Worm (Caenorhabditis elegans): ENCODE results near the gene C06G1.1.
A peak's percentile ranks its signal among the peaks of the same experiment; 100 is the strongest.

The C06G1.1 gene

DNA sequence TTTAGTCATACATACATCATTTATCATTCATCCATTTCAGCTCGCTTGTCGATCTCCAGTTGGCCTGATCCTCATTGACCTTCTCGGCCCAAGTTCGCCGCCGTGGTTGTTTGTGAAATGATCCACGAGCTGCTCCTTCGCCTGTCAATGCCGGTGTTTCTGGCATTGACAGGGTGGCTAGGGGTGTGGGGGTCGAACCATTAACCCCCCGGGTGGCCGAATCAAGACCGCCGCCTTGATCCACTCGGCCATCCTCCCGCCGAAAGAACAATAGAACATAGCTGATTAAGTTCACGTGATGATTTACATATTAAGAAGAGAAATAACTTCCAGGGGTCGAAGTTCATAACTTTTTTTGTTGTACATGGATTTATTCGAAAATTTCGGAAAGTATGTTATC lies 30.7 kb upstream of the C06G1.1 start, which contains the start of gene F59C12.4 (continued):
- TF ChIP-seq flh-1 (GFP tag; optimal IDR thresholded peaks at IDR 0.05): peak; percentile 3

DNA sequence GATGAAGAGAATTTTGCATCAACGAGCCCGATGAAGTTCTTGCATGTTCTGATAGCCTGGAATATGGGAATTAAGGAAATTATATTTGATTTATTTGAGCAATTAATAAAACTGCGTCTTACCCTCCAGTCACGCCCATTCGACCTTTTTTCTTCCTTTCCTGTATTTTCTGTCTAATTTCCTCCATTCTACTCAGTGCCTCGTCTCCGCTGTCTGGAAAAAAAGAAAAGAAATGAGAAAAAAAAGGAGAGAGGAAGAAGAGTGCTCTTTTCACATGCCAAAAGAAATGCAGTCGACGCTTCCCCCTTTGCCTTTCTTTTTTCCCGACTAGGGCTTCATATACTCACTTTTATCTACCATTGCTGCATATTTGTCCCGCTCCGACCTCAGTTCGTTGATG lies 29.1 kb upstream of the C06G1.1 start:
- no peak for TF ChIP-seq ceh-39 (tag; optimal IDR thresholded peaks at IDR 0.05)
- TF ChIP-seq unc-39 (tag; optimal IDR thresholded peaks at IDR 0.05): no peak
- no peak for TF ChIP-seq ztf-11 (tag; optimal IDR thresholded peaks at IDR 0.05)
- no peak for TF ChIP-seq nhr-28 (tag; optimal IDR thresholded peaks at IDR 0.05)
- TF ChIP-seq tbx-8 (GFP tag; optimal IDR thresholded peaks at IDR 0.05): no peak
- TF ChIP-seq M03D4.4 (tag; optimal IDR thresholded peaks at IDR 0.05): no peak
- no peak for TF ChIP-seq sptf-1 (tag; optimal IDR thresholded peaks at IDR 0.05)
- no peak for TF ChIP-seq hlh-1 (tag; optimal IDR thresholded peaks at IDR 0.05)
- TF ChIP-seq lsy-2 (tag; optimal IDR thresholded peaks at IDR 0.05): no peak
- no peak for TF ChIP-seq lin-13 (tag; optimal IDR thresholded peaks at IDR 0.05)

DNA sequence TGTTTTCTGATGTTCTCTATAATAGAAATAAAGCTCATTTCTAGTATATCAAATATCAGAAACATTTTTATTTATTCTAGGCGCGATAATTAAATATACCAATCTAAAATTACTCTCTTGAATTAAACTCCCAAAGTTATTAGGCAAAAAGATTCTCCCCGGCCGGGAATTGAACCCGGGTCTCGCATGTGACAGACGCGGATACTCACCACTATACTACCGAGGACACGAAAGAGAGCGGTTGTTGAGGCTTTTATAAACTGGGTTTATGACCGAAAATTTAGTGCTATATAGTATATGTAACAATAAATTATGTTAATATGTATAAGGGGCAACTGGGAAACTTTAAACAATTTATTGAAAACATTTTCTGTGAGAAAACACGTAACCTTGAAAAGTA lies 28.6 kb upstream of the C06G1.1 start:
- peak; percentile 44 for TF ChIP-seq lin-32 (GFP tag; optimal IDR thresholded peaks at IDR 0.05)
- TF ChIP-seq mls-2 (tag; optimal IDR thresholded peaks at IDR 0.05): peak; percentile 61
- peak; percentile 68 for TF ChIP-seq bed-3 (GFP tag; optimal IDR thresholded peaks at IDR 0.05)
- TF ChIP-seq nhr-12 (tag; optimal IDR thresholded peaks at IDR 0.05): no peak
- peak; percentile 29 for TF ChIP-seq ham-2 (GFP tag; optimal IDR thresholded peaks at IDR 0.05)
- TF ChIP-seq pha-4 (tag; optimal IDR thresholded peaks at IDR 0.05): no peak
- peak; percentile 81 for TF ChIP-seq sptf-1 (tag; optimal IDR thresholded peaks at IDR 0.05)
- TF ChIP-seq unc-39 (tag; optimal IDR thresholded peaks at IDR 0.05): no peak
- peak; percentile 80 for TF ChIP-seq drap-1 (GFP tag; optimal IDR thresholded peaks at IDR 0.05)
- no peak for TF ChIP-seq unc-62 (GFP tag; optimal IDR thresholded peaks at IDR 0.05)
- no peak for TF ChIP-seq nhr-76 (tag; optimal IDR thresholded peaks at IDR 0.05)
- no peak for TF ChIP-seq nhr-2 (tag; optimal IDR thresholded peaks at IDR 0.05)
- no peak for TF ChIP-seq blmp-1 (tag; optimal IDR thresholded peaks at IDR 0.05)
- TF ChIP-seq zip-8 (tag; optimal IDR thresholded peaks at IDR 0.05): no peak
- peak; percentile 20 for TF ChIP-seq cnd-1 (tag; optimal IDR thresholded peaks at IDR 0.05)
- TF ChIP-seq ceh-83 (GFP tag; optimal IDR thresholded peaks at IDR 0.05): peak; percentile 79
- TF ChIP-seq ceh-43 (GFP tag; optimal IDR thresholded peaks at IDR 0.05): peak; percentile 72
- no peak for TF ChIP-seq ceh-39 (tag; optimal IDR thresholded peaks at IDR 0.05)
- no peak for TF ChIP-seq elt-3 (tag; optimal IDR thresholded peaks at IDR 0.05)
- no peak for TF ChIP-seq lin-13 (tag; optimal IDR thresholded peaks at IDR 0.05)
- TF ChIP-seq nhr-28 (tag; optimal IDR thresholded peaks at IDR 0.05): no peak
- TF ChIP-seq hlh-1 (tag; optimal IDR thresholded peaks at IDR 0.05): no peak
- TF ChIP-seq ces-1 (GFP tag; optimal IDR thresholded peaks at IDR 0.05): peak; percentile 38
- TF ChIP-seq elt-1 (tag; optimal IDR thresholded peaks at IDR 0.05; ENCODE audit: borderline replicate concordance, insufficient read depth): no peak
- peak; percentile 33 for TF ChIP-seq sem-2 (GFP tag; optimal IDR thresholded peaks at IDR 0.05)
- no peak for TF ChIP-seq flh-1 (GFP tag; optimal IDR thresholded peaks at IDR 0.05)
- TF ChIP-seq unc-120 (tag; optimal IDR thresholded peaks at IDR 0.05; ENCODE audit: poor library complexity, severe bottlenecking): peak; percentile 66
- no peak for TF ChIP-seq mab-5 (tag; optimal IDR thresholded peaks at IDR 0.05)
- TF ChIP-seq lsy-2 (tag; optimal IDR thresholded peaks at IDR 0.05): no peak
- TF ChIP-seq ztf-11 (tag; optimal IDR thresholded peaks at IDR 0.05): no peak
- no peak for TF ChIP-seq snpc-4 (tag; optimal IDR thresholded peaks at IDR 0.05)
- TF ChIP-seq mep-1 (tag; optimal IDR thresholded peaks at IDR 0.05): no peak
- peak; percentile 80 for TF ChIP-seq M03D4.4 (tag; optimal IDR thresholded peaks at IDR 0.05)
- TF ChIP-seq tbx-8 (GFP tag; optimal IDR thresholded peaks at IDR 0.05): peak; percentile 41
- no peak for TF ChIP-seq nhr-237 (tag; optimal IDR thresholded peaks at IDR 0.05)

DNA sequence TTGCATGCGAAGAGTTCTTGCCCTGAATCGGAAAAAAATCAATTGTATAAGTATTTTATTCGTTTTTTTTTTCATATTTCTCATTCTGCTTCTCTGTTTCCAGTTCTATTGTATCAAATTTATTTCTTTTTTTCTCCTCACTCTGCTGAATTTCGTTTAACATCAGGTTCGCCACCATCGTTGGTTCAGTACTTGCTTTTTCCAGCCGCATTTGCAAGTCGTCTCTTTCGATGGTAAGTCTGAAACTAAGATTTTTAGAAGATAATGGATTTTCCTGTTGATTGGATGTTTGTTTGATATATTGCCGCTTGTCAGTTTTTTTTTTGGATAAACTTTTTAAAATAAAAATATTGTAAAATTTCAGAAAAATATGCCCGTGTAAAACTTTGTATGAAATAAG lies 26.0 kb upstream of the C06G1.1 start:
- TF ChIP-seq ham-2 (GFP tag; optimal IDR thresholded peaks at IDR 0.05): no peak

DNA sequence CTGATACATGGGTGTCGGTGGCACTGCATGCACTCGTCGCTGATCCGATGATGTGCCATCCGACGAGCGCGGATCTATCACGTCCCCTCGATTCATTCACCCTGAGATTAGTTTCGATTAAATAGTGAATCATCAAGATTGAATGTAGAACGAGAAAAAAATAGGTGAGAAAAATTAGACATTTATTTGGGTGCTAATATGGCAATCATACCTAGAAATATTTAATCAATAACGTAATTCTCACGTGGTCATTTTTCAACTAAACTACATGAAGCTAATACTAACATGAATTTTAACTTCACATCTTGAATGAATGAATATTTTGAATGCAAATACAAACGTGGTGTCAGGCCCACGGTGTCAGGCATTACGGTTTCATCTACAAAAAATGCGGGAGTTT lies 23.7 kb upstream of the C06G1.1 start, which contains the start of gene F59C12.3:
Gene F59C12.3, minus strand, starts transcription at position 101 of the 400 bp plus-strand sequence.
- TF ChIP-seq elt-3 (tag; optimal IDR thresholded peaks at IDR 0.05) (no peak), ham-2 (GFP tag; optimal IDR thresholded peaks at IDR 0.05) (no peak), unc-62 (GFP tag; optimal IDR thresholded peaks at IDR 0.05) (no peak), elt-1 (tag; optimal IDR thresholded peaks at IDR 0.05; ENCODE audit: borderline replicate concordance, insufficient read depth) (no peak), snpc-4 (tag; optimal IDR thresholded peaks at IDR 0.05) (no peak), mab-5 (tag; optimal IDR thresholded peaks at IDR 0.05) (no peak), unc-120 (tag; optimal IDR thresholded peaks at IDR 0.05; ENCODE audit: poor library complexity, severe bottlenecking) (no peak), ztf-11 (tag; optimal IDR thresholded peaks at IDR 0.05) (no peak), flh-1 (GFP tag; optimal IDR thresholded peaks at IDR 0.05) (no peak), nhr-28 (tag; optimal IDR thresholded peaks at IDR 0.05) (no peak), M03D4.4 (tag; optimal IDR thresholded peaks at IDR 0.05) (no peak), unc-39 (tag; optimal IDR thresholded peaks at IDR 0.05) (no peak), bed-3 (GFP tag; optimal IDR thresholded peaks at IDR 0.05) (no peak), mep-1 (tag; optimal IDR thresholded peaks at IDR 0.05) (no peak), ceh-39 (tag; optimal IDR thresholded peaks at IDR 0.05) (no peak), sem-2 (GFP tag; optimal IDR thresholded peaks at IDR 0.05) (no peak), nhr-12 (tag; optimal IDR thresholded peaks at IDR 0.05) (no peak), lin-32 (GFP tag; optimal IDR thresholded peaks at IDR 0.05) (no peak), lsy-2 (tag; optimal IDR thresholded peaks at IDR 0.05) (no peak), drap-1 (GFP tag; optimal IDR thresholded peaks at IDR 0.05) (no peak)

Data from whole organism, mixed stage, embryonic.